Worm (Caenorhabditis elegans) whole organism, young adult: ENCODE results near the gene hpo-28.

Experiments used
- C06A6.2 ChIP-seq: fragments of 200-800 bp; sonication (Bioruptor generic); conservative IDR thresholded peaks from 2 replicates; pipeline ENCODE4 v1.3.6; 2022; ENCODE audit warnings: missing genetic modification characterization, missing compliant biosample characterization
- K11D2.4 ChIP-seq: fragments of 200-800 bp; sonication (Bioruptor generic); IDR thresholded peaks from 2 replicates; pipeline ENCODE4 v1.3.6; 2022; ENCODE audit warnings: missing genetic modification reagents, missing genetic modification characterization, missing compliant biosample characterization
- Y53F4B.3 ChIP-seq: fragments of 200-800 bp; sonication (Bioruptor generic); IDR thresholded peaks from 2 replicates; pipeline ENCODE4 v1.3.6; 2022; ENCODE audit warnings: missing genetic modification reagents, missing genetic modification characterization, missing compliant biosample characterization
- fkh-3 ChIP-seq: sonication (generic microtip); optimal IDR thresholded peaks from 2 replicates; lab custom pipeline; 2016; ENCODE audit warnings: mild to moderate bottlenecking, missing genetic modification characterization, missing compliant biosample characterization
- hmg-1.2 ChIP-seq: fragments of 200-800 bp; sonication (Bioruptor generic); IDR thresholded peaks from 2 replicates; pipeline ENCODE4 v1.3.6; 2022; ENCODE audit warnings: missing genetic modification reagents, missing genetic modification characterization, missing compliant biosample characterization
- hsf-1 ChIP-seq: fragments of 200-800 bp; sonication (Bioruptor generic); IDR thresholded peaks from 2 replicates; pipeline ENCODE4 v1.3.6; 2022; ENCODE audit warnings: missing genetic modification reagents, missing genetic modification characterization, missing compliant biosample characterization
- nhr-179 ChIP-seq: sonication (generic microtip); optimal IDR thresholded peaks from 2 replicates; lab custom pipeline; 2016; ENCODE audit warnings: mild to moderate bottlenecking, missing genetic modification characterization, missing compliant biosample characterization

ce11 chrIII:5750503-5750902, 41.4 kb upstream of the hpo-28 start:
- TF ChIP-seq C06A6.2 (GFP tag; lab: Robert Waterston, UW) (no peak), Y53F4B.3 (GFP tag; lab: Robert Waterston, UW) (no peak), fkh-3 (tag; lab: Kevin White, UChicago) (no peak), K11D2.4 (GFP tag; lab: Robert Waterston, UW) (no peak), hmg-1.2 (no peak), nhr-179 (tag; lab: Kevin White, UChicago) (no peak), hsf-1 (no peak)
